Worm (Caenorhabditis elegans) whole organism, young adult: ENCODE measurements around the gene C31G12.3.

Experiments
- B0261.1 ChIP-seq: sonication (generic microtip); optimal IDR thresholded peaks from 2 replicates; lab custom pipeline; 2016; ENCODE audit warnings: mild to moderate bottlenecking, missing genetic modification characterization, moderate library complexity, missing compliant biosample characterization
- F37B4.10 ChIP-seq: fragments of 200-800 bp; sonication (Bioruptor generic); IDR thresholded peaks from 2 replicates; pipeline ENCODE4 v1.3.6; 2022; ENCODE audit warnings: missing genetic modification characterization, missing compliant biosample characterization
- F39B2.1 ChIP-seq: fragments of 200-800 bp; sonication (Bioruptor generic); IDR thresholded peaks from 2 replicates; pipeline ENCODE4 v1.3.6; 2022; ENCODE audit warnings: missing genetic modification reagents, missing genetic modification characterization, missing compliant biosample characterization
- F57A8.1 ChIP-seq: fragments of 200-800 bp; sonication (Bioruptor generic); optimal IDR thresholded peaks from 2 replicates; lab custom pipeline; 2018; ENCODE audit warnings: mild to moderate bottlenecking, missing genetic modification characterization, moderate library complexity, missing compliant biosample characterization
- F57C9.4 ChIP-seq: sonication (generic microtip); optimal IDR thresholded peaks from 2 replicates; lab custom pipeline; 2017; ENCODE audit warnings: mild to moderate bottlenecking, missing genetic modification characterization, missing compliant biosample characterization
- Y56A3A.18 ChIP-seq: fragments of 200-800 bp; sonication (Bioruptor generic); IDR thresholded peaks from 2 replicates; pipeline ENCODE4 v1.3.6; 2022; ENCODE audit warnings: missing genetic modification reagents, missing genetic modification characterization, missing compliant biosample characterization
- ama-1 ChIP-seq, 3 experiments: fragments of 150-350 bp in 1 of 3; sonication (generic microtip) in 2 of 3; optimal IDR thresholded peaks; 2 replicates each; lab custom pipeline; 2014 to 2018; ENCODE audit warnings: missing biosample characterization in 2 of 3, missing genetic modification characterization in 2 of 3, missing genetic modification reagents in 2 of 3
- aptf-2 ChIP-seq: fragments of 200-800 bp; sonication (Bioruptor generic); conservative IDR thresholded peaks from 2 replicates; pipeline ENCODE4 v1.3.6; 2022; ENCODE audit warnings: missing genetic modification reagents, missing genetic modification characterization, missing compliant biosample characterization
- bed-2 ChIP-seq: fragments of 200-800 bp; sonication (Bioruptor generic); IDR thresholded peaks from 2 replicates; pipeline ENCODE4 v1.3.6; 2022; ENCODE audit warnings: missing genetic modification reagents, missing genetic modification characterization, missing compliant biosample characterization
- ceh-27 ChIP-seq: fragments of 200-800 bp; sonication (Bioruptor generic); optimal IDR thresholded peaks from 2 replicates; lab custom pipeline; 2018; ENCODE audit warnings: mild to moderate bottlenecking, missing genetic modification characterization, moderate library complexity, missing compliant biosample characterization
- die-1 ChIP-seq: sonication (generic microtip); optimal IDR thresholded peaks from 2 replicates; lab custom pipeline; 2016; ENCODE audit warnings: missing genotype, mild to moderate bottlenecking, missing genetic modification characterization, missing compliant biosample characterization
- dox-1 ChIP-seq: fragments of 200-800 bp; sonication (Bioruptor generic); IDR thresholded peaks from 2 replicates; pipeline ENCODE4 v1.3.6; 2022; ENCODE audit warnings: missing genetic modification reagents, missing genetic modification characterization, missing compliant biosample characterization
- dpl-1 ChIP-seq: fragments of 150-350 bp; optimal IDR thresholded peaks from 2 replicates; lab custom pipeline; 2014; ENCODE audit warnings: missing biosample characterization, missing genetic modification reagents, missing genetic modification characterization
- hlh-26 ChIP-seq: fragments of 200-800 bp; sonication (Bioruptor generic); conservative IDR thresholded peaks from 2 replicates; pipeline ENCODE4 v1.3.6; 2022; ENCODE audit warnings: missing genetic modification reagents, missing genetic modification characterization, missing compliant biosample characterization
- hrde-1 ChIP-seq: sonication (generic microtip); optimal IDR thresholded peaks from 2 replicates; lab custom pipeline; 2016; ENCODE audit warnings: missing genetic modification characterization, mild to moderate bottlenecking, missing compliant biosample characterization, moderate library complexity, missing genotype, missing genetic modification reagents, borderline replicate concordance
- lag-1 ChIP-seq: fragments of 200-800 bp; sonication (Bioruptor generic); IDR thresholded peaks from 2 replicates; pipeline ENCODE4 v1.3.6; 2022; ENCODE audit warnings: missing genetic modification reagents, missing genetic modification characterization, missing compliant biosample characterization
- lir-1 ChIP-seq: fragments of 200-800 bp; sonication (Bioruptor generic); conservative IDR thresholded peaks from 2 replicates; pipeline ENCODE4 v1.3.6; 2022; ENCODE audit warnings: missing genetic modification reagents, missing genetic modification characterization, missing compliant biosample characterization
- madf-8 ChIP-seq: fragments of 200-800 bp; sonication (Bioruptor generic); conservative IDR thresholded peaks from 2 replicates; pipeline ENCODE4 v1.3.6; 2022; ENCODE audit warnings: missing genetic modification reagents, missing genetic modification characterization, missing compliant biosample characterization
- mes-4 ChIP-seq: sonication (generic microtip); optimal IDR thresholded peaks from 2 replicates; lab custom pipeline; 2016; ENCODE audit warnings: missing genotype, missing genetic modification characterization, missing compliant biosample characterization
- mxl-1 ChIP-seq: sonication (generic microtip); optimal IDR thresholded peaks from 2 replicates; lab custom pipeline; 2016; ENCODE audit warnings: missing genetic modification characterization, missing compliant biosample characterization
- nhr-120 ChIP-seq: fragments of 200-800 bp; sonication (Bioruptor generic); IDR thresholded peaks from 2 replicates; pipeline ENCODE4 v1.3.6; 2022; ENCODE audit warnings: missing genetic modification characterization, missing compliant biosample characterization
- nhr-80 ChIP-seq: sonication (generic microtip); optimal IDR thresholded peaks from 2 replicates; lab custom pipeline; 2016; ENCODE audit warnings: missing genetic modification characterization, missing compliant biosample characterization
- pbrm-1 ChIP-seq: fragments of 200-800 bp; sonication (Bioruptor generic); IDR thresholded peaks from 2 replicates; pipeline ENCODE4 v1.3.6; 2022; ENCODE audit warnings: missing genetic modification reagents, missing genetic modification characterization, missing compliant biosample characterization
- snpc-1.1 ChIP-seq: sonication (generic microtip); optimal IDR thresholded peaks from 2 replicates; lab custom pipeline; 2017; ENCODE audit warnings: missing genetic modification characterization, mild to moderate bottlenecking, missing compliant biosample characterization, antibody characterized with exemption, moderate library complexity, missing genotype, missing genetic modification reagents; ENCODE audit not compliant: insufficient read depth
- snpc-4 ChIP-seq, 5 experiments: fragments of 150-350 bp in 1 of 5; sonication (generic microtip) in 4 of 5; optimal IDR thresholded peaks; 2 replicates each; lab custom pipeline; 2014 to 2018; ENCODE audit warnings: missing genetic modification characterization in 5 of 5, missing biosample characterization in 3 of 5, antibody characterized with exemption in 2 of 5, mild to moderate bottlenecking in 2 of 5, missing compliant biosample characterization in 2 of 5, missing genotype in 2 of 5, moderate library complexity in 2 of 5, missing genetic modification reagents in 1 of 5
- tbp1 ChIP-seq: fragments of 200-800 bp; sonication (Bioruptor generic); optimal IDR thresholded peaks from 2 replicates; lab custom pipeline; 2018; ENCODE audit warnings: mild to moderate bottlenecking, missing genetic modification characterization, missing compliant biosample characterization
- zfh-2 ChIP-seq: fragments of 200-800 bp; sonication (Bioruptor generic); conservative IDR thresholded peaks from 2 replicates; pipeline ENCODE4 v1.3.6; 2022; ENCODE audit warnings: missing genetic modification reagents, missing genetic modification characterization, missing compliant biosample characterization
- ztf-25 ChIP-seq: fragments of 200-800 bp; sonication (Bioruptor generic); IDR thresholded peaks from 2 replicates; pipeline ENCODE4 v1.3.6; 2022; ENCODE audit warnings: missing genetic modification reagents, missing genetic modification characterization, missing compliant biosample characterization
- ztf-26 ChIP-seq: sonication (generic microtip); optimal IDR thresholded peaks from 2 replicates; lab custom pipeline; 2017; ENCODE audit warnings: missing genetic modification characterization, missing compliant biosample characterization
- ztf-3 ChIP-seq: fragments of 200-800 bp; sonication (Bioruptor generic); optimal IDR thresholded peaks from 2 replicates; lab custom pipeline; 2018; ENCODE audit warnings: mild to moderate bottlenecking, missing genetic modification characterization, missing compliant biosample characterization

C31G12.3 gene

ce11 chrV:18144442-18144841 is 40.6 kb upstream of the C31G12.3 start:
- TF ChIP-seq snpc-1.1 (tag; lab: Kevin White, UChicago), result no peak
- TF ChIP-seq, all 124 proteins: peak for 0

ce11 chrV:18146077-18146476 is 38.9 kb upstream of the C31G12.3 start, which contains the start of gene C14A6.3:
Gene C14A6.3 (plus strand): TSS chrV:18146377.
- TF ChIP-seq mxl-1 (tag; lab: Kevin White, UChicago) (no peak), zfh-2 (GFP tag; lab: Robert Waterston, UW) (no peak), Y56A3A.18 (GFP tag; lab: Robert Waterston, UW) (no peak), die-1 (tag; lab: Kevin White, UChicago) (no peak), ama-1 (optimal IDR thresholded peaks at IDR 0.05; lab: Kevin White, UChicago) (no peak), ama-1 (GFP tag; optimal IDR thresholded peaks at IDR 0.05; lab: Kevin White, UChicago) (no peak), ztf-26 (no peak), F57A8.1 (GFP tag; lab: Kevin White, UChicago) (no peak), F39B2.1 (GFP tag; lab: Robert Waterston, UW) (no peak), pbrm-1 (no peak), ztf-25 (GFP tag; lab: Robert Waterston, UW) (no peak), F57C9.4 (no peak), B0261.1 (tag; lab: Kevin White, UChicago) (no peak)

ce11 chrV:18157707-18158106 is 27.3 kb upstream of the C31G12.3 start, which contains the start of gene clec-48:
Gene clec-48 (plus strand): TSS chrV:18158026.
- TF ChIP-seq hlh-26 (no peak), nhr-80 (peak; percentile 9), nhr-120 (GFP tag; lab: Robert Waterston, UW) (no peak), dox-1 (GFP tag; lab: Robert Waterston, UW) (no peak), madf-8 (GFP tag; lab: Robert Waterston, UW) (no peak)

- no peak for TF ChIP-seq snpc-1.1 (tag; lab: Kevin White, UChicago)
- TF ChIP-seq bed-2 (GFP tag; lab: Robert Waterston, UW), result no peak
- TF ChIP-seq lag-1, result no peak
- TF ChIP-seq dpl-1 (GFP tag; lab: Kevin White, UChicago), result no peak
- no peak for TF ChIP-seq tbp1 (GFP tag; lab: Kevin White, UChicago)
- TF ChIP-seq F57A8.1 (GFP tag; lab: Kevin White, UChicago), result no peak
- TF ChIP-seq ceh-27 (GFP tag; lab: Kevin White, UChicago), result no peak
- no peak for TF ChIP-seq F37B4.10 (GFP tag; lab: Robert Waterston, UW)
- no peak for TF ChIP-seq aptf-2 (GFP tag; lab: Robert Waterston, UW)
- no peak for TF ChIP-seq hrde-1 (tag; lab: Kevin White, UChicago)
- TF ChIP-seq mes-4, result no peak
- no peak for TF ChIP-seq hlh-26
- no peak for TF ChIP-seq lir-1 (GFP tag; lab: Robert Waterston, UW)
These were observed 26.8 kb upstream of the C31G12.3 start for ce11 chrV:18158172-18158571.

ce11 chrV:18161228-18161627 is 23.8 kb upstream of the C31G12.3 start, which contains the start of gene C14A6.13:
Gene C14A6.13 (minus strand): TSS chrV:18161328.
- TF ChIP-seq ztf-3 (GFP tag; lab: Kevin White, UChicago) (no peak), snpc-4 (GFP tag; optimal IDR thresholded peaks at IDR 0.05; lab: Kevin White, UChicago) (no peak), snpc-4 (tag; optimal IDR thresholded peaks at IDR 0.05; lab: Kevin White, UChicago) (no peak)
